Fruit fly (Drosophila melanogaster) whole organism, embryonic: ENCODE measurements around the gene jus.
A peak's percentile ranks its signal among the peaks of the same experiment; 100 is the strongest.

ENCODE experiments used
- ATbp ChIP-seq: fragments of 200-800 bp; sonication (Bioruptor generic); optimal IDR thresholded peaks from 2 replicates; lab custom pipeline; 2017; ENCODE audit warnings: missing biosample characterization, mild to moderate bottlenecking, missing genetic modification characterization, missing genetic modification reagents
- B-H2 ChIP-seq: fragments of 200-800 bp; sonication (Bioruptor generic); optimal IDR thresholded peaks from 2 replicates; lab custom pipeline; 2018; ENCODE audit warnings: missing biosample characterization, mild to moderate bottlenecking, missing genetic modification characterization
- Bgb ChIP-seq: fragments of 200-800 bp; sonication (Bioruptor generic); IDR thresholded peaks from 2 replicates; pipeline ENCODE4 v1.3.6; 2022; ENCODE audit warnings: missing biosample characterization, missing genetic modification characterization; ENCODE audit not compliant: partially characterized antibody
- CG10321 ChIP-seq: fragments of 200-800 bp; sonication (Bioruptor generic); IDR thresholded peaks from 2 replicates; pipeline ENCODE4 v1.3.6; 2022; ENCODE audit warnings: missing biosample characterization, missing genetic modification characterization
- CG11398 ChIP-seq: fragments of 200-800 bp; sonication (Bioruptor generic); optimal IDR thresholded peaks from 2 replicates; lab custom pipeline; 2016; ENCODE audit warnings: missing biosample characterization, missing genetic modification characterization
- CG11560 ChIP-seq: fragments of 200-800 bp; sonication (Bioruptor generic); IDR thresholded peaks from 3 replicates; pipeline ENCODE4 v1.3.6; 2022; ENCODE audit warnings: missing biosample characterization, missing genetic modification characterization
- CG12769 ChIP-seq: fragments of 200-800 bp; sonication (Bioruptor generic); optimal IDR thresholded peaks from 2 replicates; lab custom pipeline; 2019; ENCODE audit warnings: missing biosample characterization, mild to moderate bottlenecking, missing genetic modification characterization, moderate library complexity
- CG15696 ChIP-seq: fragments of 200-800 bp; sonication (Bioruptor generic); optimal IDR thresholded peaks from 2 replicates; lab custom pipeline; 2019; ENCODE audit warnings: missing biosample characterization, mild to moderate bottlenecking, missing genetic modification characterization, moderate library complexity
- CG17359 ChIP-seq: fragments of 200-800 bp; sonication (Bioruptor generic); optimal IDR thresholded peaks from 3 replicates; lab custom pipeline; 2018; ENCODE audit warnings: missing biosample characterization, mild to moderate bottlenecking, missing genetic modification characterization, moderate library complexity
- CG1792 ChIP-seq: fragments of 200-800 bp; sonication (Bioruptor generic); optimal IDR thresholded peaks from 2 replicates; lab custom pipeline; 2016; ENCODE audit warnings: missing biosample characterization, missing genetic modification characterization
- CG18011 ChIP-seq: fragments of 200-800 bp; sonication (Bioruptor generic); optimal IDR thresholded peaks from 2 replicates; lab custom pipeline; 2017; ENCODE audit warnings: missing biosample characterization, missing genetic modification characterization, mild to moderate bottlenecking, moderate library complexity, missing genotype
- CG1832 ChIP-seq: fragments of 200-800 bp; sonication (Bioruptor generic); optimal IDR thresholded peaks from 2 replicates; lab custom pipeline; 2017; ENCODE audit warnings: missing biosample characterization, mild to moderate bottlenecking, missing genetic modification characterization, inconsistent platforms
- CG2199 ChIP-seq: fragments of 200-800 bp; sonication (Bioruptor generic); IDR thresholded peaks from 3 replicates; pipeline ENCODE4 v1.3.6; 2022; ENCODE audit warnings: missing biosample characterization, missing genetic modification characterization
- CG5180 ChIP-seq: fragments of 200-800 bp; sonication (Bioruptor generic); optimal IDR thresholded peaks from 3 replicates; lab custom pipeline; 2017; ENCODE audit warnings: missing biosample characterization, missing genetic modification characterization, mild to moderate bottlenecking, moderate library complexity, missing genetic modification reagents
- CG6175 ChIP-seq: fragments of 200-800 bp; sonication (Bioruptor generic); IDR thresholded peaks from 3 replicates; pipeline ENCODE4 v1.3.6; 2022; ENCODE audit warnings: missing biosample characterization, missing genetic modification characterization
- CG7372 ChIP-seq: fragments of 200-800 bp; sonication (Bioruptor generic); IDR thresholded peaks from 2 replicates; pipeline ENCODE4 v1.3.6; 2022; ENCODE audit warnings: missing biosample characterization, missing genetic modification characterization
- CG7928 ChIP-seq: fragments of 200-800 bp; sonication (Bioruptor generic); optimal IDR thresholded peaks from 2 replicates; lab custom pipeline; 2017; ENCODE audit warnings: missing biosample characterization, mild to moderate bottlenecking, missing genetic modification characterization
- CG8281 ChIP-seq: fragments of 200-800 bp; sonication (Bioruptor generic); optimal IDR thresholded peaks from 2 replicates; lab custom pipeline; 2018; ENCODE audit warnings: missing biosample characterization, mild to moderate bottlenecking, missing genetic modification characterization, moderate library complexity
- Dref ChIP-seq: fragments of 200-800 bp; sonication (Bioruptor generic); IDR thresholded peaks from 2 replicates; pipeline ENCODE4 v1.3.6; 2022; ENCODE audit warnings: missing biosample characterization, missing genetic modification characterization
- E2f1 ChIP-seq: fragments of 200-800 bp; sonication (Bioruptor generic); IDR thresholded peaks from 2 replicates; pipeline ENCODE4 v1.3.6; 2022; ENCODE audit warnings: missing biosample characterization, missing genetic modification characterization
- Ets97D ChIP-seq: fragments of 200-800 bp; sonication (Bioruptor generic); optimal IDR thresholded peaks from 3 replicates; lab custom pipeline; 2016; ENCODE audit warnings: missing biosample characterization, missing genetic modification characterization
- H2.0 ChIP-seq: fragments of 200-800 bp; sonication (Bioruptor generic); IDR thresholded peaks from 2 replicates; pipeline ENCODE4 v1.3.6; 2022; ENCODE audit warnings: missing biosample characterization, missing genetic modification characterization
- Mrtf ChIP-seq: fragments of 200-800 bp; sonication (Bioruptor generic); IDR thresholded peaks from 3 replicates; pipeline ENCODE4 v1.3.6; 2022; ENCODE audit warnings: missing biosample characterization, missing genetic modification characterization
- NC2β ChIP-seq: fragments of 200-800 bp; sonication (Bioruptor generic); optimal IDR thresholded peaks from 2 replicates; lab custom pipeline; 2016; ENCODE audit warnings: missing biosample characterization, missing genetic modification characterization
- Nf-YB ChIP-seq: fragments of 200-800 bp; sonication (Bioruptor generic); optimal IDR thresholded peaks from 3 replicates; lab custom pipeline; 2019; ENCODE audit warnings: missing biosample characterization, mild to moderate bottlenecking, missing genetic modification characterization, moderate library complexity
- Sin3A ChIP-seq: fragments of >200 bp; optimal IDR thresholded peaks from 2 replicates; lab custom pipeline; 2018
- Spps ChIP-seq: fragments of 200-800 bp; sonication (Bioruptor generic); optimal IDR thresholded peaks from 2 replicates; lab custom pipeline; 2018; ENCODE audit warnings: missing biosample characterization, mild to moderate bottlenecking, missing genetic modification characterization
- Stat92E ChIP-seq, 3 experiments: fragments of >200 bp in 2 of 3; fragments of 200-800 bp in 1 of 3; sonication (Bioruptor generic) in 1 of 3; optimal IDR thresholded peaks; 2 replicates each; lab custom pipeline; 2017 to 2019; ENCODE audit warnings: missing biosample characterization in 3 of 3, missing genetic modification characterization in 3 of 3, mild to moderate bottlenecking in 1 of 3, moderate library complexity in 1 of 3
- YL-1 ChIP-seq: fragments of 200-800 bp; sonication (Bioruptor generic); optimal IDR thresholded peaks from 3 replicates; lab custom pipeline; 2017; ENCODE audit warnings: missing biosample characterization, mild to moderate bottlenecking, missing genetic modification characterization
- abd-A ChIP-seq: fragments of 200-800 bp; sonication (Bioruptor generic); optimal IDR thresholded peaks from 3 replicates; lab custom pipeline; 2019; ENCODE audit warnings: missing biosample characterization, mild to moderate bottlenecking, missing genetic modification characterization, moderate library complexity
- al ChIP-seq: fragments of 200-800 bp; sonication (Bioruptor generic); IDR thresholded peaks from 2 replicates; pipeline ENCODE4 v1.3.6; 2022; ENCODE audit warnings: missing biosample characterization, missing genetic modification characterization
- aop ChIP-seq: fragments of 200-800 bp; sonication (Bioruptor generic); IDR thresholded peaks from 2 replicates; pipeline ENCODE4 v1.3.6; 2022; ENCODE audit warnings: missing biosample characterization, missing genetic modification characterization
- bigmax ChIP-seq: fragments of 200-800 bp; sonication (Bioruptor generic); optimal IDR thresholded peaks from 2 replicates; lab custom pipeline; 2018; ENCODE audit warnings: missing biosample characterization, mild to moderate bottlenecking, missing genetic modification characterization
- crol ChIP-seq: fragments of 200-800 bp; sonication (Bioruptor generic); IDR thresholded peaks from 2 replicates; pipeline ENCODE4 v1.3.6; 2022; ENCODE audit warnings: missing biosample characterization, missing genetic modification characterization
- disco-r ChIP-seq: fragments of 200-800 bp; sonication (Bioruptor generic); optimal IDR thresholded peaks from 2 replicates; lab custom pipeline; 2016; ENCODE audit warnings: missing biosample characterization, missing genetic modification characterization
- dysf ChIP-seq: fragments of 200-800 bp; sonication (Bioruptor generic); IDR thresholded peaks from 3 replicates; pipeline ENCODE4 v1.3.6; 2022; ENCODE audit warnings: missing biosample characterization, missing genetic modification characterization
- fd96Cb ChIP-seq: fragments of 200-800 bp; sonication (Bioruptor generic); optimal IDR thresholded peaks from 2 replicates; lab custom pipeline; 2018; ENCODE audit warnings: missing biosample characterization, mild to moderate bottlenecking, missing genetic modification characterization, moderate library complexity
- lilli ChIP-seq: fragments of 200-800 bp; sonication (Bioruptor generic); optimal IDR thresholded peaks from 3 replicates; lab custom pipeline; 2016; ENCODE audit warnings: missing biosample characterization, missing genetic modification characterization
- mam ChIP-seq: fragments of 200-800 bp; sonication (Bioruptor generic); optimal IDR thresholded peaks from 3 replicates; lab custom pipeline; 2016; ENCODE audit warnings: missing biosample characterization, missing genetic modification characterization
- nom ChIP-seq: fragments of 200-800 bp; sonication (Bioruptor generic); optimal IDR thresholded peaks from 2 replicates; lab custom pipeline; 2017; ENCODE audit warnings: missing biosample characterization, missing genetic modification characterization, mild to moderate bottlenecking, moderate library complexity, missing genetic modification reagents
- pb ChIP-seq: fragments of 200-800 bp; sonication (Bioruptor generic); optimal IDR thresholded peaks from 3 replicates; lab custom pipeline; 2016; ENCODE audit warnings: missing biosample characterization, missing genetic modification characterization
- salm ChIP-seq: fragments of 200-800 bp; sonication (Bioruptor generic); optimal IDR thresholded peaks from 2 replicates; lab custom pipeline; 2018; ENCODE audit warnings: missing biosample characterization, mild to moderate bottlenecking, missing genetic modification characterization
- sd ChIP-seq: fragments of 200-800 bp; sonication (Bioruptor generic); optimal IDR thresholded peaks from 3 replicates; lab custom pipeline; 2018; ENCODE audit warnings: missing biosample characterization, mild to moderate bottlenecking, missing genetic modification characterization, moderate library complexity
- sim ChIP-seq: fragments of 200-800 bp; sonication (Bioruptor generic); IDR thresholded peaks from 2 replicates; pipeline ENCODE4 v1.3.6; 2022; ENCODE audit warnings: missing biosample characterization, missing genetic modification characterization
- sima ChIP-seq: fragments of 200-800 bp; sonication (Bioruptor generic); optimal IDR thresholded peaks from 2 replicates; lab custom pipeline; 2016; ENCODE audit warnings: missing biosample characterization, missing genetic modification characterization
- sob ChIP-seq: fragments of 200-800 bp; sonication (Bioruptor generic); IDR thresholded peaks from 2 replicates; pipeline ENCODE4 v1.3.6; 2022; ENCODE audit warnings: missing biosample characterization, missing genetic modification characterization
- sqz ChIP-seq: fragments of 200-800 bp; sonication (Bioruptor generic); optimal IDR thresholded peaks from 3 replicates; lab custom pipeline; 2018; ENCODE audit warnings: missing biosample characterization, mild to moderate bottlenecking, missing genetic modification characterization
- sr ChIP-seq: fragments of 200-800 bp; sonication (Bioruptor generic); IDR thresholded peaks from 3 replicates; pipeline ENCODE4 v1.3.6; 2022; ENCODE audit warnings: missing biosample characterization, missing genetic modification characterization
- vnd ChIP-seq: fragments of 200-800 bp; sonication (Bioruptor generic); IDR thresholded peaks from 3 replicates; pipeline ENCODE4 v1.3.6; 2022; ENCODE audit warnings: missing biosample characterization, missing genetic modification characterization; ENCODE audit not compliant: partially characterized antibody
- wor ChIP-seq: fragments of 200-800 bp; sonication (Bioruptor generic); IDR thresholded peaks from 2 replicates; pipeline ENCODE4 v1.3.6; 2022; ENCODE audit warnings: missing biosample characterization, missing genetic modification characterization
- zfh1 ChIP-seq: fragments of 200-800 bp; sonication (Bioruptor generic); IDR thresholded peaks from 3 replicates; pipeline ENCODE4 v1.3.6; 2022; ENCODE audit warnings: missing biosample characterization, missing genetic modification characterization

Gene jus

dm6 chr3R:29214262-29214661, 19.5 kb upstream of the jus start (continued):
- TF ChIP-seq CG18011 (GFP tag; lab: Kevin White, UChicago): peak; percentile 93
- peak; percentile 50 for TF ChIP-seq Dref (GFP tag; lab: Robert Waterston, UW)
- TF ChIP-seq aop (GFP tag; lab: Robert Waterston, UW): peak; percentile 98
- peak; percentile 99 for TF ChIP-seq E2f1 (GFP tag; lab: Robert Waterston, UW)
- TF ChIP-seq NC2β (GFP tag; lab: Kevin White, UChicago): peak; percentile 99
- TF ChIP-seq mam: peak; percentile 99
- peak; percentile 92 for TF ChIP-seq CG11560 (tag; lab: Robert Waterston, UW)
- peak; percentile 98 for TF ChIP-seq pb (GFP tag; lab: Kevin White, UChicago)
- TF ChIP-seq sr (GFP tag; lab: Robert Waterston, UW): peak; percentile 98
- peak; percentile 94 for TF ChIP-seq CG8281 (tag; lab: Kevin White, UChicago)
- peak in 1 of 3 experiments; percentile 99 for TF ChIP-seq Stat92E (GFP tag; optimal IDR thresholded peaks at IDR 0.05; lab: Kevin White, UChicago)
- TF ChIP-seq CG17359 (tag; lab: Kevin White, UChicago): peak; percentile 99
- peak; percentile 99 for TF ChIP-seq dysf (GFP tag; lab: Robert Waterston, UW)
- TF ChIP-seq CG11398 (GFP tag; lab: Kevin White, UChicago): peak; percentile 99
- TF ChIP-seq salm: peak; percentile 99
- peak; percentile 99 for TF ChIP-seq Mrtf (GFP tag; lab: Robert Waterston, UW)
- TF ChIP-seq wor (GFP tag; lab: Robert Waterston, UW): peak; percentile 97
- peak; percentile 99 for TF ChIP-seq YL-1
- 0 out of 2 replicates have a peak, but pooled peaks have one; percentile 60 for TF ChIP-seq Bgb (GFP tag; lab: Robert Waterston, UW)
- TF ChIP-seq CG7928: peak; percentile 86
- TF ChIP-seq fd96Cb (tag; lab: Kevin White, UChicago): peak; percentile 99
- peak; percentile 99 for TF ChIP-seq H2.0 (GFP tag; lab: Robert Waterston, UW)
- TF ChIP-seq sqz (GFP tag; lab: Kevin White, UChicago): peak; percentile 99
- TF ChIP-seq Spps: peak; percentile 99
- TF ChIP-seq CG7372 (GFP tag; lab: Robert Waterston, UW): peak; percentile 99
- peak; percentile 100 for TF ChIP-seq zfh1 (GFP tag; lab: Robert Waterston, UW)
- peak; percentile 94 for TF ChIP-seq CG5180 (GFP tag; lab: Kevin White, UChicago)
- TF ChIP-seq crol (GFP tag; lab: Robert Waterston, UW): peak; percentile 87
- TF ChIP-seq Nf-YB (GFP tag; lab: Kevin White, UChicago): peak; percentile 91
- peak; percentile 99 for TF ChIP-seq sima (GFP tag; lab: Kevin White, UChicago)
- TF ChIP-seq disco-r: peak; percentile 99
- TF ChIP-seq CG2199 (GFP tag; lab: Robert Waterston, UW): peak; percentile 99
- peak; percentile 98 for TF ChIP-seq CG1792 (GFP tag; lab: Kevin White, UChicago)
- peak; percentile 86 for TF ChIP-seq bigmax (GFP tag; lab: Kevin White, UChicago)
- no peak for TF ChIP-seq vnd (GFP tag; lab: Robert Waterston, UW)
- TF ChIP-seq CG10321 (GFP tag; lab: Robert Waterston, UW): peak; percentile 90
- TF ChIP-seq B-H2 (GFP tag; lab: Kevin White, UChicago): peak; percentile 99
- TF ChIP-seq sim: peak; percentile 99
- TF ChIP-seq sob: peak; percentile 99
- TF ChIP-seq CG1832 (GFP tag; lab: Kevin White, UChicago): no peak
- TF ChIP-seq CG6175: peak; percentile 98
- no peak for TF ChIP-seq Sin3A (lab: Kevin White, UChicago)
- peak; percentile 96 for TF ChIP-seq Ets97D (GFP tag; lab: Kevin White, UChicago)
- peak; percentile 98 for TF ChIP-seq CG12769
- peak; percentile 98 for TF ChIP-seq al (GFP tag; lab: Robert Waterston, UW)
- TF ChIP-seq ATbp: peak; percentile 99
- TF ChIP-seq CG15696 (tag; lab: Kevin White, UChicago): peak; percentile 100
- TF ChIP-seq nom: peak; percentile 99
- peak; percentile 93 for TF ChIP-seq abd-A (tag; lab: Kevin White, UChicago)
- TF ChIP-seq lilli (GFP tag; lab: Kevin White, UChicago): peak; percentile 100
- TF ChIP-seq sd: peak; percentile 94
